Worm (Caenorhabditis elegans): Measurements from ENCODE around the gene ran-1.

DNA sequence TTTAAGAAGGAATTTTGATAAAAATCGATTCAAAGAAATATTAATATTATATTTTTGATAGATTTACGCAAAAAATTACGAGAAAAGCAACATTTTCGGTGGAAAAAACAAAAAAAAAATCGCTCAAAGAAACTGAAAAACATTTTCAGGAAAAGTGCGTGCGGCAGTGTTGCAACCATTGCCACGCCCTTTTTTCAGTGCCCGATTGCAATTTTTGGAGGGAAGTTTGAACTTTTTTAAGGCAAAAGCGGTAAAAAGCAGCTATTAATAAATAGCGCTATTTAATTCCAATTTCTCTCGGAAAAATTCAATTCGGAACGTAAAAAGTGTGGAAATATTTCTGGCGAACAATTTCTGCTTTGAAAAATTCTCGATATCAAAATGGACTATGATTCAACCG lies 26.5 kb downstream of the ran-1 start:
- TF ChIP-seq him-1 (tag; optimal IDR thresholded peaks at IDR 0.05) (no peak), W03F9.2 (tag; optimal IDR thresholded peaks at IDR 0.05) (no peak)

All from whole organism, L4/young adult.